Worm (Caenorhabditis elegans) whole organism, L4 larva: ENCODE results near the gene ZK673.1.
"Not testable (repeated sequence)": the region's sequence is repeated elsewhere in the genome, so short reads cannot be mapped to it uniquely, and the experiment has no call there.

ENCODE experiments used
- D1046.2 ChIP-seq: fragments of 200-800 bp; sonication (Bioruptor generic); IDR thresholded peaks from 2 replicates; pipeline ENCODE4 v1.3.6; 2022; ENCODE audit warnings: missing genetic modification characterization, missing compliant biosample characterization
- F10B5.3 ChIP-seq: sonication (generic microtip); optimal IDR thresholded peaks from 2 replicates; lab custom pipeline; 2016; ENCODE audit warnings: mild to moderate bottlenecking, missing genetic modification characterization, missing compliant biosample characterization
- F26F4.8 ChIP-seq: fragments of 200-800 bp; sonication (Bioruptor generic); conservative IDR thresholded peaks from 2 replicates; pipeline ENCODE4 v1.3.6; 2022; ENCODE audit warnings: missing genetic modification characterization, missing compliant biosample characterization
- F37D6.2 ChIP-seq: sonication (generic microtip); optimal IDR thresholded peaks from 2 replicates; lab custom pipeline; 2016; ENCODE audit warnings: mild to moderate bottlenecking, missing genetic modification characterization, missing compliant biosample characterization
- R02D3.7 ChIP-seq: fragments of 150-350 bp; sonication (generic microtip); optimal IDR thresholded peaks from 3 replicates; lab custom pipeline; 2014; ENCODE audit warnings: missing biosample characterization, missing genetic modification characterization
- T26A8.4 ChIP-seq: fragments of 200-800 bp; sonication (Bioruptor generic); IDR thresholded peaks from 2 replicates; pipeline ENCODE4 v1.3.6; 2022; ENCODE audit warnings: missing genetic modification characterization, missing compliant biosample characterization
- Y48G9A.11 ChIP-seq: fragments of 200-800 bp; sonication (Bioruptor generic); IDR thresholded peaks from 2 replicates; pipeline ENCODE4 v1.3.6; 2022; ENCODE audit warnings: missing genetic modification reagents, missing genetic modification characterization, missing compliant biosample characterization
- ama-1 ChIP-seq: fragments of 150-350 bp; optimal IDR thresholded peaks from 2 replicates; lab custom pipeline; 2014; ENCODE audit warnings: inconsistent platforms, mixed read lengths
- daf-16 ChIP-seq, 3 experiments: sonication (generic microtip); optimal IDR thresholded peaks; 2 replicates each; lab custom pipeline; 2016 to 2017; ENCODE audit warnings: missing genetic modification characterization in 3 of 3, missing genetic modification reagents in 3 of 3, mild to moderate bottlenecking in 2 of 3, missing compliant biosample characterization in 2 of 3, missing biosample characterization in 1 of 3, moderate library complexity in 1 of 3
- daf-19 ChIP-seq: fragments of 200-800 bp; sonication (Bioruptor generic); conservative IDR thresholded peaks from 2 replicates; pipeline ENCODE4 v1.3.6; 2022; ENCODE audit warnings: missing genetic modification characterization, missing compliant biosample characterization
- dmd-6 ChIP-seq: fragments of 200-800 bp; sonication (Bioruptor generic); IDR thresholded peaks from 2 replicates; pipeline ENCODE4 v1.3.6; 2022; ENCODE audit warnings: missing genetic modification reagents, missing genetic modification characterization, missing compliant biosample characterization
- dmd-8 ChIP-seq: fragments of 200-800 bp; sonication (Bioruptor generic); IDR thresholded peaks from 2 replicates; pipeline ENCODE4 v1.3.6; 2022; ENCODE audit warnings: missing genetic modification characterization, missing compliant biosample characterization
- dpl-1 ChIP-seq: fragments of 150-350 bp; optimal IDR thresholded peaks from 2 replicates; lab custom pipeline; 2014; ENCODE audit warnings: missing biosample characterization, missing genetic modification reagents, missing genetic modification characterization
- dve-1 ChIP-seq: sonication (generic microtip); optimal IDR thresholded peaks from 2 replicates; lab custom pipeline; 2017; ENCODE audit warnings: antibody characterized with exemption, mild to moderate bottlenecking, missing genetic modification characterization, missing compliant biosample characterization; ENCODE audit not compliant: insufficient read depth
- gei-8 ChIP-seq: fragments of 200-800 bp; sonication (Bioruptor generic); optimal IDR thresholded peaks from 2 replicates; lab custom pipeline; 2018; ENCODE audit warnings: mild to moderate bottlenecking, missing genetic modification characterization, missing compliant biosample characterization
- hlh-11 ChIP-seq: fragments of 200-800 bp; sonication (Bioruptor generic); optimal IDR thresholded peaks from 2 replicates; lab custom pipeline; 2018; ENCODE audit warnings: mild to moderate bottlenecking, missing genetic modification characterization, missing compliant biosample characterization
- hlh-30 ChIP-seq: sonication (generic microtip); optimal IDR thresholded peaks from 2 replicates; lab custom pipeline; 2017; ENCODE audit warnings: antibody characterized with exemption, mild to moderate bottlenecking, missing genetic modification characterization, missing compliant biosample characterization; ENCODE audit not compliant: insufficient read depth
- lin-13 ChIP-seq: fragments of 150-350 bp; optimal IDR thresholded peaks from 2 replicates; lab custom pipeline; 2014; ENCODE audit warnings: missing biosample characterization, missing genetic modification reagents, missing genetic modification characterization
- lin-38 ChIP-seq: fragments of 200-800 bp; sonication (Bioruptor generic); IDR thresholded peaks from 2 replicates; pipeline ENCODE4 v1.3.6; 2022; ENCODE audit warnings: missing genetic modification reagents, missing genetic modification characterization, missing compliant biosample characterization
- lir-3 ChIP-seq: sonication (generic microtip); optimal IDR thresholded peaks from 2 replicates; lab custom pipeline; 2016; ENCODE audit warnings: mild to moderate bottlenecking, missing genetic modification characterization, missing compliant biosample characterization
- lsy-2 ChIP-seq, 2 experiments: fragments of 150-350 bp in 1 of 2; sonication (generic microtip) in 1 of 2; optimal IDR thresholded peaks; 2 replicates each; lab custom pipeline; 2014 to 2017; ENCODE audit warnings: missing biosample characterization in 2 of 2, missing genetic modification characterization in 2 of 2
- madf-9 ChIP-seq: fragments of 200-800 bp; sonication (Bioruptor generic); conservative IDR thresholded peaks from 2 replicates; pipeline ENCODE4 v1.3.6; 2022; ENCODE audit warnings: missing genetic modification reagents, missing genetic modification characterization, missing compliant biosample characterization
- mdl-1 ChIP-seq, 2 experiments: fragments of 150-350 bp in 1 of 2; sonication (generic microtip) in 1 of 2; optimal IDR thresholded peaks; 2 replicates each; lab custom pipeline; 2014 to 2017; ENCODE audit warnings: missing biosample characterization in 2 of 2, missing genetic modification characterization in 2 of 2
- mep-1 ChIP-seq: fragments of 150-350 bp; sonication (generic microtip); optimal IDR thresholded peaks from 3 replicates; lab custom pipeline; 2014; ENCODE audit warnings: missing biosample characterization, missing genetic modification characterization
- mes-2 ChIP-seq: sonication (generic microtip); optimal IDR thresholded peaks from 2 replicates; lab custom pipeline; 2016; ENCODE audit warnings: missing genotype, mild to moderate bottlenecking, missing genetic modification characterization, missing compliant biosample characterization; ENCODE audit not compliant: poor library complexity, severe bottlenecking
- mxl-3 ChIP-seq: fragments of 200-800 bp; sonication (Bioruptor generic); optimal IDR thresholded peaks from 2 replicates; lab custom pipeline; 2018; ENCODE audit warnings: mild to moderate bottlenecking, missing genetic modification characterization, missing compliant biosample characterization
- nhr-102 ChIP-seq: sonication (generic microtip); optimal IDR thresholded peaks from 2 replicates; lab custom pipeline; 2016; ENCODE audit warnings: mild to moderate bottlenecking, missing genetic modification characterization, moderate library complexity, missing compliant biosample characterization
- nhr-237 ChIP-seq: sonication (generic microtip); optimal IDR thresholded peaks from 2 replicates; lab custom pipeline; 2017; ENCODE audit warnings: missing biosample characterization, missing genetic modification characterization
- nhr-25 ChIP-seq: sonication (generic microtip); optimal IDR thresholded peaks from 2 replicates; lab custom pipeline; 2017; ENCODE audit warnings: missing genetic modification characterization, mild to moderate bottlenecking, missing compliant biosample characterization, antibody characterized with exemption, moderate library complexity, borderline replicate concordance; ENCODE audit not compliant: insufficient read depth
- nhr-28 ChIP-seq: fragments of 150-350 bp; optimal IDR thresholded peaks from 2 replicates; lab custom pipeline; 2014; ENCODE audit warnings: missing biosample characterization, missing genetic modification characterization
- nhr-42 ChIP-seq: fragments of 200-800 bp; sonication (Bioruptor generic); IDR thresholded peaks from 2 replicates; pipeline ENCODE4 v1.3.6; 2022; ENCODE audit warnings: missing genetic modification characterization, missing compliant biosample characterization
- nhr-48 ChIP-seq: sonication (generic microtip); optimal IDR thresholded peaks from 2 replicates; lab custom pipeline; 2016; ENCODE audit warnings: mild to moderate bottlenecking, missing genetic modification characterization, missing compliant biosample characterization
- php-3 ChIP-seq: fragments of 200-800 bp; sonication (Bioruptor generic); IDR thresholded peaks from 2 replicates; pipeline ENCODE4 v1.3.6; 2022; ENCODE audit warnings: missing genetic modification reagents, missing genetic modification characterization, missing compliant biosample characterization
- saeg-2 ChIP-seq: fragments of 200-800 bp; sonication (Bioruptor generic); IDR thresholded peaks from 2 replicates; pipeline ENCODE4 v1.3.6; 2022; ENCODE audit warnings: missing genetic modification reagents, missing genetic modification characterization, missing compliant biosample characterization
- sdz-12 ChIP-seq: fragments of 200-800 bp; sonication (Bioruptor generic); optimal IDR thresholded peaks from 2 replicates; lab custom pipeline; 2018; ENCODE audit warnings: mild to moderate bottlenecking, missing genetic modification characterization, missing compliant biosample characterization
- snpc-1.2 ChIP-seq: fragments of 200-800 bp; sonication (Bioruptor generic); IDR thresholded peaks from 2 replicates; pipeline ENCODE4 v1.3.6; 2022; ENCODE audit warnings: missing genetic modification reagents, missing genetic modification characterization, missing compliant biosample characterization
- spr-1 ChIP-seq: sonication (generic microtip); optimal IDR thresholded peaks from 2 replicates; lab custom pipeline; 2016; ENCODE audit warnings: mild to moderate bottlenecking, missing genetic modification characterization, missing compliant biosample characterization
- spr-3 ChIP-seq: fragments of 200-800 bp; sonication (Bioruptor generic); optimal IDR thresholded peaks from 2 replicates; lab custom pipeline; 2018; ENCODE audit warnings: mild to moderate bottlenecking, missing genetic modification characterization, missing compliant biosample characterization
- unc-130 ChIP-seq: sonication (generic microtip); optimal IDR thresholded peaks from 2 replicates; lab custom pipeline; 2016; ENCODE audit warnings: missing genetic modification reagents, missing genetic modification characterization, missing compliant biosample characterization
- unc-62 ChIP-seq, 3 experiments: fragments of 150-350 bp in 1 of 3; sonication (generic microtip); optimal IDR thresholded peaks in 2 of 3; peaks in 1 of 3; 1 replicate in 1 of 3; 2 replicates in 2 of 3; lab custom pipeline; 2014 to 2017; ENCODE audit warnings: missing biosample characterization in 3 of 3, missing genetic modification characterization in 3 of 3, missing genetic modification reagents in 3 of 3, missing genotype in 1 of 3
- zfp-3 ChIP-seq: fragments of 200-800 bp; sonication (Bioruptor generic); conservative IDR thresholded peaks from 2 replicates; pipeline ENCODE4 v1.3.6; 2022; ENCODE audit warnings: missing genetic modification reagents, missing genetic modification characterization, missing compliant biosample characterization
- zip-2 ChIP-seq: fragments of 150-350 bp; optimal IDR thresholded peaks from 2 replicates; lab custom pipeline; 2014; ENCODE audit warnings: missing biosample characterization, missing genetic modification characterization
- ztf-7 ChIP-seq: fragments of 150-350 bp; optimal IDR thresholded peaks from 2 replicates; lab custom pipeline; 2014; ENCODE audit warnings: missing biosample characterization, missing genetic modification characterization

Gene ZK673.1

DNA sequence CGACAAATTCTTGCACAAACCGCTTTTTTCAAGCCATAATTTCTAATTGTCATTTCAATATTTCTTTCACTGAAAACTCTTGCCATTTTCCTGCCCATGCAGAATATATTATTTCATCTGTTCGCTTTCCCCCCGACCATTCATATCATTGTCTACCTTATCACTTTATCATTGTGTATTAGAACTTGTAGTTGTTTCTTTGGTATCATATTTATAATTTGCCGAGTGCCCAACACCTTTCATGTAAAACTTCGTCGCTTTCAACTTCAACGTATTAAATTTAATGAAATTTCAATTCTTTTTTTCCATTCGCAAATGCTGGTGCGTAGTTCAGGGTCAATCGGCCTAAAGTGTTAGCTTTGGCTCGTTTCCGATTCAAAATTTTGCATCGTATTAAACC, at the start of gene ZK673.1:
Gene ZK673.1, plus strand, starts transcription at position 301 of the 400 bp plus-strand sequence.
- peak in 1 of 2 experiments; percentile 56 for TF ChIP-seq unc-62 (GFP tag; optimal IDR thresholded peaks at IDR 0.05 in 1 of 2; lab: Kevin White, UChicago)
- TF ChIP-seq unc-62 (tag; optimal IDR thresholded peaks at IDR 0.05; lab: Kevin White, UChicago) = not testable (repeated sequence)

ce11 chrII:10393282-10394179, 49.4 kb upstream of the ZK673.1 start, which contains the start of gene gpd-1:
Gene gpd-1, plus strand, starts transcription at chrII:10394129.
- TF ChIP-seq unc-130 (GFP tag; lab: Kevin White, UChicago) = peak; percentile 85
- no peak for TF ChIP-seq madf-9 (GFP tag; lab: Robert Waterston, UW)
- TF ChIP-seq daf-16 (GFP tag; optimal IDR thresholded peaks at IDR 0.05; lab: Kevin White, UChicago) = no peak
- TF ChIP-seq daf-16 (tag; optimal IDR thresholded peaks at IDR 0.05; lab: Kevin White, UChicago) = peak; percentile 4
- TF ChIP-seq dmd-6 = no peak
- TF ChIP-seq dmd-8 (GFP tag; lab: Robert Waterston, UW) = no peak
- peak; percentile 73 for TF ChIP-seq lin-38 (GFP tag; lab: Robert Waterston, UW)
- no peak for TF ChIP-seq zip-2 (tag; lab: Kevin White, UChicago)
- peak; percentile 41 for TF ChIP-seq gei-8
- TF ChIP-seq F37D6.2 (tag; lab: Kevin White, UChicago) = no peak
- no peak for TF ChIP-seq F10B5.3
- TF ChIP-seq ztf-7 = no peak
- TF ChIP-seq sdz-12 (GFP tag; lab: Kevin White, UChicago) = peak; percentile 3
- TF ChIP-seq spr-1 (tag; lab: Kevin White, UChicago) = no peak
- 0 out of 2 replicates have a peak, but pooled peaks have one; percentile 11 for TF ChIP-seq snpc-1.2 (GFP tag; lab: Robert Waterston, UW)
- TF ChIP-seq nhr-42 (GFP tag; lab: Robert Waterston, UW) = no peak
- TF ChIP-seq spr-3 = peak; percentile 19
- TF ChIP-seq lir-3 (tag; lab: Kevin White, UChicago) = no peak
- TF ChIP-seq D1046.2 (GFP tag; lab: Robert Waterston, UW) = 0 out of 2 replicates have a peak, but pooled peaks have one; percentile 59
- TF ChIP-seq Y48G9A.11 = peak; percentile 61; the same call in 1 of the 2 replicates
- TF ChIP-seq nhr-25 = no peak
- peak; percentile 6 for TF ChIP-seq mes-2 (tag; lab: Kevin White, UChicago)
- peak; percentile 74 for TF ChIP-seq ama-1 (lab: Kevin White, UChicago)
- peak; percentile 57; the same call in 1 of the 2 replicates for TF ChIP-seq zfp-3 (GFP tag; lab: Robert Waterston, UW)
- 0 out of 2 replicates have a peak, but pooled peaks have one; percentile 13 for TF ChIP-seq php-3
- TF ChIP-seq T26A8.4 (GFP tag; lab: Robert Waterston, UW) = 0 out of 2 replicates have a peak, but pooled peaks have one; percentile 12
- peak; percentile 32 for TF ChIP-seq nhr-48 (tag; lab: Kevin White, UChicago)
- peak; percentile 45 for TF ChIP-seq nhr-102 (tag; lab: Kevin White, UChicago)
- TF ChIP-seq lsy-2 (tag; optimal IDR thresholded peaks at IDR 0.05; lab: Kevin White, UChicago) = no peak

DNA sequence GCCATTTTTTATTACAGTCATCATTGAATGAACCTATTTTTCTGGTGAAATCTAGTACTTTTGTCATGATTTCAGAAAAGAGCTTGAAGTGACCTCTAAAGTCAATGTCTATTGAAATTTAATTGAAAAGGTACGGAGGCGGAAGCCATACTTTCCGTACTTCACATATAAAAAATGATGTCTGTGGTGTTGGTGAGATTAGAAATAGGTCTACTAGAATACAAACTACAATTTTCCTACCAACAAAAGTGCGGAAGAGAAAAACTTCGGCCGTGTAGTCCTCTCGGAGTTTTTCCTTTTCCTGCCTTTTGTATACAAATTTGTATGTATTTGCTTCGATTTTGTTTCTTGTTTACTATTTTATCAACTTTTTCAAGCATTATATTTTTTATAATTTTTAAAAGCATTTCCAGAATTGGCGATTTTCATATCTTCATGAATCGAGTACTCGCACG, 47.6 kb upstream of the ZK673.1 start, which contains the start of gene T09F3.4:
Gene T09F3.4, plus strand, starts transcription at position 405 of the 455 bp plus-strand sequence.
- TF ChIP-seq mxl-3 (no peak), saeg-2 (GFP tag; lab: Robert Waterston, UW) (no peak), mes-2 (tag; lab: Kevin White, UChicago) (peak; percentile 97), F26F4.8 (GFP tag; lab: Robert Waterston, UW) (no peak), php-3 (no peak), lir-3 (tag; lab: Kevin White, UChicago) (no peak), daf-19 (GFP tag; lab: Robert Waterston, UW) (no peak), spr-3 (no peak), T26A8.4 (GFP tag; lab: Robert Waterston, UW) (no peak), madf-9 (GFP tag; lab: Robert Waterston, UW) (no peak), nhr-28 (peak; percentile 95), mep-1 (tag; lab: Kevin White, UChicago) (peak; percentile 66), dve-1 (tag; lab: Kevin White, UChicago) (peak; percentile 67), dpl-1 (GFP tag; lab: Kevin White, UChicago) (peak; percentile 69), R02D3.7 (tag; lab: Kevin White, UChicago) (no peak), nhr-237 (tag; lab: Kevin White, UChicago) (no peak), hlh-11 (tag; lab: Kevin White, UChicago) (peak; percentile 13), mdl-1 (tag; optimal IDR thresholded peaks at IDR 0.05; lab: Kevin White, UChicago) (no peak), lin-13 (GFP tag; lab: Kevin White, UChicago) (no peak), hlh-30 (tag; lab: Kevin White, UChicago) (peak; percentile 28)
